Fruit fly (Drosophila melanogaster) whole organism, wandering third instar larva: ENCODE results near the gene CG16903.

ENCODE experiments used
- Abd-B ChIP-seq: fragments of >200 bp; optimal IDR thresholded peaks from 2 replicates; lab custom pipeline; 2017; ENCODE audit warnings: missing biosample characterization, missing genetic modification characterization
- CG32264 ChIP-seq: fragments of 200-800 bp; sonication (Bioruptor generic); optimal IDR thresholded peaks from 2 replicates; lab custom pipeline; 2016; ENCODE audit warnings: missing biosample characterization, missing genetic modification characterization
- CG9705 ChIP-seq: fragments of 200-800 bp; sonication (Bioruptor generic); optimal IDR thresholded peaks from 2 replicates; lab custom pipeline; 2018; ENCODE audit warnings: missing biosample characterization, mild to moderate bottlenecking, missing genetic modification characterization
- CrebA ChIP-seq: fragments of 200-800 bp; sonication (Bioruptor generic); optimal IDR thresholded peaks from 2 replicates; lab custom pipeline; 2016; ENCODE audit warnings: missing biosample characterization, mild to moderate bottlenecking, missing genetic modification characterization, borderline replicate concordance
- Dfd ChIP-seq: fragments of >200 bp; optimal IDR thresholded peaks from 2 replicates; lab custom pipeline; 2017; ENCODE audit warnings: missing biosample characterization, missing genetic modification characterization
- Dif ChIP-seq: fragments of 200-275, 200-300 bp; sonication (Bioruptor generic); optimal IDR thresholded peaks from 2 replicates; lab custom pipeline; 2018; ENCODE audit warnings: missing biosample characterization, missing genetic modification characterization; ENCODE audit not compliant: partially characterized antibody
- GATAd ChIP-seq: sonication (Bioruptor generic); optimal IDR thresholded peaks from 2 replicates; lab custom pipeline; 2016; ENCODE audit warnings: missing biosample characterization, missing genetic modification characterization
- HLH106 ChIP-seq: fragments of 200-800 bp; optimal IDR thresholded peaks from 3 replicates; lab custom pipeline; 2019; ENCODE audit warnings: missing biosample characterization, mild to moderate bottlenecking, missing genetic modification characterization, moderate library complexity
- Hnf4 ChIP-seq: fragments of 200-800 bp; sonication (Bioruptor generic); optimal IDR thresholded peaks from 2 replicates; lab custom pipeline; 2016; ENCODE audit warnings: missing biosample characterization, mild to moderate bottlenecking, missing genetic modification characterization
- Hr78 ChIP-seq: fragments of >200 bp; optimal IDR thresholded peaks from 2 replicates; lab custom pipeline; 2017; ENCODE audit warnings: missing biosample characterization, missing genetic modification characterization
- Hr83 ChIP-seq: fragments of 200-300 bp; sonication (Bioruptor generic); optimal IDR thresholded peaks from 2 replicates; lab custom pipeline; 2016; ENCODE audit warnings: missing biosample characterization, mild to moderate bottlenecking, missing genetic modification characterization, moderate library complexity; ENCODE audit not compliant: poor library complexity, severe bottlenecking
- Jra ChIP-seq: sonication (Bioruptor generic); optimal IDR thresholded peaks from 2 replicates; lab custom pipeline; 2016; ENCODE audit warnings: missing biosample characterization, missing genetic modification characterization
- Mio ChIP-seq: sonication (Bioruptor generic); optimal IDR thresholded peaks from 2 replicates; lab custom pipeline; 2016; ENCODE audit warnings: missing biosample characterization, missing genetic modification characterization
- Myc ChIP-seq: fragments of >200 bp; optimal IDR thresholded peaks from 2 replicates; lab custom pipeline; 2017
- N ChIP-seq: fragments of >200 bp; optimal IDR thresholded peaks from 2 replicates; lab custom pipeline; 2018; ENCODE audit warnings: missing biosample characterization, missing external identifiers, missing genetic modification characterization
- OdsH ChIP-seq: fragments of 200-800 bp; sonication (Bioruptor generic); optimal IDR thresholded peaks from 2 replicates; lab custom pipeline; 2016; ENCODE audit warnings: missing biosample characterization, mild to moderate bottlenecking, missing genetic modification characterization
- Rel ChIP-seq, 2 experiments: fragments of 200-800 bp; sonication (Bioruptor generic) in 1 of 2; optimal IDR thresholded peaks; 2 replicates in 1 of 2; 3 replicates in 1 of 2; lab custom pipeline; 2016 to 2019; ENCODE audit warnings: mild to moderate bottlenecking in 2 of 2, missing biosample characterization in 2 of 2, missing genetic modification characterization in 2 of 2, moderate library complexity in 1 of 2
- Sp1 ChIP-seq: fragments of 200-800 bp; sonication (Bioruptor generic); optimal IDR thresholded peaks from 3 replicates; lab custom pipeline; 2019; ENCODE audit warnings: missing biosample characterization, mild to moderate bottlenecking, missing genetic modification characterization, moderate library complexity
- Vsx2 ChIP-seq: fragments of 200-300, 225-300 bp; sonication (Bioruptor generic); optimal IDR thresholded peaks from 2 replicates; lab custom pipeline; 2018; ENCODE audit warnings: missing biosample characterization, missing genetic modification characterization; ENCODE audit not compliant: partially characterized antibody
- br ChIP-seq: fragments of 200-800 bp; sonication (Bioruptor generic); optimal IDR thresholded peaks from 2 replicates; lab custom pipeline; 2016; ENCODE audit warnings: missing biosample characterization, missing genetic modification characterization
- brk ChIP-seq: fragments of 200-800 bp; sonication (Bioruptor generic); optimal IDR thresholded peaks from 2 replicates; lab custom pipeline; 2016; ENCODE audit warnings: missing biosample characterization, mild to moderate bottlenecking, missing genetic modification characterization
- dl ChIP-seq, 2 experiments: fragments of 175-275, 200-275 bp in 1 of 2; fragments of 200-275 bp in 1 of 2; sonication (Bioruptor generic); optimal IDR thresholded peaks; lab custom pipeline; 2018; ENCODE audit warnings: mild to moderate bottlenecking in 2 of 2, missing biosample characterization in 2 of 2, missing genetic modification characterization in 2 of 2, moderate library complexity in 2 of 2; ENCODE audit not compliant: partially characterized antibody in 2 of 2, insufficient read depth in 1 of 2
- dmrt93B ChIP-seq: fragments of 200-800 bp; sonication (Bioruptor generic); optimal IDR thresholded peaks from 2 replicates; lab custom pipeline; 2018; ENCODE audit warnings: missing biosample characterization, mild to moderate bottlenecking, missing genetic modification characterization
- dsf ChIP-seq: sonication (Bioruptor generic); optimal IDR thresholded peaks from 2 replicates; lab custom pipeline; 2016; ENCODE audit warnings: missing biosample characterization, missing genetic modification characterization, borderline replicate concordance
- ey ChIP-seq: fragments of 200-800 bp; sonication (Bioruptor generic); optimal IDR thresholded peaks from 2 replicates; lab custom pipeline; 2016; ENCODE audit warnings: missing biosample characterization, missing genetic modification characterization
- foxo ChIP-seq, 2 experiments: fragments of 200-800 bp; sonication (Bioruptor generic); optimal IDR thresholded peaks; 2 replicates in 1 of 2; 3 replicates in 1 of 2; lab custom pipeline; 2016 to 2017; ENCODE audit warnings: missing biosample characterization in 2 of 2, missing genetic modification characterization in 2 of 2
- fru ChIP-seq: fragments of 200-800 bp; sonication (Bioruptor generic); optimal IDR thresholded peaks from 3 replicates; lab custom pipeline; 2016; ENCODE audit warnings: missing biosample characterization, mild to moderate bottlenecking, missing genetic modification characterization
- h ChIP-seq: fragments of 200-800 bp; sonication (Bioruptor generic); optimal IDR thresholded peaks from 3 replicates; lab custom pipeline; 2016; ENCODE audit warnings: missing biosample characterization, mild to moderate bottlenecking, missing genetic modification characterization
- jim ChIP-seq: fragments of 175-275, 200-325 bp; sonication (Bioruptor generic); optimal IDR thresholded peaks from 2 replicates; lab custom pipeline; 2016; ENCODE audit warnings: missing biosample characterization, mild to moderate bottlenecking, missing genetic modification characterization
- lola ChIP-seq: fragments of >200 bp; optimal IDR thresholded peaks from 2 replicates; lab custom pipeline; 2017; ENCODE audit warnings: missing biosample characterization, missing genetic modification characterization
- pan ChIP-seq: fragments of >200 bp; optimal IDR thresholded peaks from 2 replicates; lab custom pipeline; 2017
- psq ChIP-seq: fragments of 200-800 bp; sonication (Bioruptor generic); optimal IDR thresholded peaks from 3 replicates; lab custom pipeline; 2017; ENCODE audit warnings: missing biosample characterization, mild to moderate bottlenecking, missing genetic modification characterization, moderate library complexity
- rgr ChIP-seq: fragments of 200-800 bp; sonication (Bioruptor generic); optimal IDR thresholded peaks from 3 replicates; lab custom pipeline; 2016; ENCODE audit warnings: missing biosample characterization, mild to moderate bottlenecking, missing genetic modification characterization
- sage ChIP-seq: fragments of 200-800 bp; sonication (Bioruptor generic); optimal IDR thresholded peaks from 2 replicates; lab custom pipeline; 2016; ENCODE audit warnings: missing biosample characterization, mild to moderate bottlenecking, missing genetic modification characterization
- sv ChIP-seq: fragments of 200-800 bp; sonication (Bioruptor generic); optimal IDR thresholded peaks from 3 replicates; lab custom pipeline; 2016; ENCODE audit warnings: missing biosample characterization, missing genetic modification characterization
- tai ChIP-seq: sonication (Bioruptor generic); optimal IDR thresholded peaks from 2 replicates; lab custom pipeline; 2016; ENCODE audit warnings: missing biosample characterization, missing genetic modification characterization
- usp ChIP-seq: fragments of >200 bp; optimal IDR thresholded peaks from 2 replicates; lab custom pipeline; 2017; ENCODE audit warnings: missing biosample characterization, missing genetic modification characterization
- woc ChIP-seq: sonication (Bioruptor generic); optimal IDR thresholded peaks from 2 replicates; lab custom pipeline; 2016; ENCODE audit warnings: missing biosample characterization, mild to moderate bottlenecking, missing genetic modification characterization

CG16903 gene

dm6 chrX:2041312-2041918 lies 38.8 kb downstream of the CG16903 start, which contains the start of gene CG4313:
Gene CG4313, plus strand, starts transcription at chrX:2041868.
- TF ChIP-seq Jra (GFP tag; lab: Kevin White, UChicago) (peak; percentile 76), Hnf4 (GFP tag; lab: Kevin White, UChicago) (peak; percentile 68), dmrt93B (GFP tag; lab: Kevin White, UChicago) (peak; percentile 60), sage (GFP tag; lab: Kevin White, UChicago) (peak; percentile 41), dl (GFP tag; optimal IDR thresholded peaks at IDR 0.05; lab: Kevin White, UChicago; ENCODE audit: insufficient read depth in 1 of 2, partially characterized antibody in 2 of 2) (no peak), Mio (no peak), Hr78 (GFP tag; lab: Kevin White, UChicago) (no peak), Vsx2 (GFP tag; lab: Kevin White, UChicago) (no peak), Hr83 (GFP tag; lab: Kevin White, UChicago) (no peak), OdsH (GFP tag; lab: Kevin White, UChicago) (peak; percentile 67), tai (GFP tag; lab: Kevin White, UChicago) (no peak), woc (GFP tag; lab: Kevin White, UChicago) (peak; percentile 82), Sp1 (peak; percentile 74), foxo (GFP tag; optimal IDR thresholded peaks at IDR 0.05; lab: Kevin White, UChicago) (peak in 1 of 2 experiments; percentile 81), h (GFP tag; lab: Kevin White, UChicago) (peak; percentile 81), rgr (GFP tag; lab: Kevin White, UChicago) (peak; percentile 67), Dfd (GFP tag; lab: Kevin White, UChicago) (no peak), CG9705 (GFP tag; lab: Kevin White, UChicago) (peak; percentile 64), pan (lab: Kevin White, UChicago) (no peak), fru (GFP tag; lab: Kevin White, UChicago) (peak; percentile 80), lola (no peak), jim (GFP tag; lab: Kevin White, UChicago) (no peak), Myc (lab: Kevin White, UChicago) (peak; percentile 89), Abd-B (no peak), Rel (GFP tag; optimal IDR thresholded peaks at IDR 0.05; lab: Kevin White, UChicago) (no peak), Rel (tag; optimal IDR thresholded peaks at IDR 0.05; lab: Kevin White, UChicago) (peak; percentile 28), sv (GFP tag; lab: Kevin White, UChicago) (peak; percentile 54), CrebA (no peak), ey (peak; percentile 72), Dif (no peak), brk (GFP tag; lab: Kevin White, UChicago) (no peak), HLH106 (tag; lab: Kevin White, UChicago) (peak; percentile 80), GATAd (GFP tag; lab: Kevin White, UChicago) (peak; percentile 33), dsf (no peak), psq (GFP tag; lab: Kevin White, UChicago) (peak; percentile 60), br (GFP tag; lab: Kevin White, UChicago) (peak; percentile 75), N (no peak), usp (GFP tag; lab: Kevin White, UChicago) (no peak), CG32264 (GFP tag; lab: Kevin White, UChicago) (no peak)

- TF ChIP-seq N (no peak), dmrt93B (GFP tag; lab: Kevin White, UChicago) (no peak), foxo (GFP tag; optimal IDR thresholded peaks at IDR 0.05; lab: Kevin White, UChicago) (no peak), dsf (no peak), psq (GFP tag; lab: Kevin White, UChicago) (no peak), Mio (no peak), Hnf4 (GFP tag; lab: Kevin White, UChicago) (no peak), Rel (GFP tag; optimal IDR thresholded peaks at IDR 0.05; lab: Kevin White, UChicago) (no peak), Rel (tag; optimal IDR thresholded peaks at IDR 0.05; lab: Kevin White, UChicago) (no peak), fru (GFP tag; lab: Kevin White, UChicago) (no peak)
Measured at dm6 chrX:2037605-2038004, 42.6 kb downstream of the CG16903 start.
